Worm (Caenorhabditis elegans) whole organism, L1 larva: ENCODE data around the gene cgt-1.

Experiments used
- C04F5.9 ChIP-seq: sonication (generic microtip); optimal IDR thresholded peaks from 2 replicates; lab custom pipeline; 2016; ENCODE audit warnings: missing genetic modification characterization, missing compliant biosample characterization
- dpl-1 ChIP-seq, 3 experiments: fragments of 150-350 bp in 2 of 3; sonication (generic microtip) in 1 of 3; optimal IDR thresholded peaks; 2 replicates each; lab custom pipeline; 2014 to 2017; ENCODE audit warnings: missing biosample characterization in 3 of 3, missing genetic modification characterization in 3 of 3, missing genetic modification reagents in 3 of 3
- hpl-2 ChIP-seq: fragments of 150-350 bp; optimal IDR thresholded peaks from 2 replicates; lab custom pipeline; 2014; ENCODE audit warnings: missing biosample characterization, missing genetic modification reagents, missing genetic modification characterization
- lir-3 ChIP-seq: sonication (generic microtip); optimal IDR thresholded peaks from 2 replicates; lab custom pipeline; 2016; ENCODE audit warnings: mild to moderate bottlenecking, missing genetic modification characterization, moderate library complexity, missing compliant biosample characterization; ENCODE audit not compliant: poor library complexity
- nhr-11 ChIP-seq: fragments of 150-350 bp; optimal IDR thresholded peaks from 2 replicates; lab custom pipeline; 2014; ENCODE audit warnings: missing biosample characterization, missing genetic modification characterization
- skn-1 ChIP-seq: fragments of 150-350 bp; optimal IDR thresholded peaks from 2 replicates; lab custom pipeline; 2014; ENCODE audit warnings: missing biosample characterization, missing genetic modification characterization
- zag-1 ChIP-seq: fragments of 150-350 bp; optimal IDR thresholded peaks from 2 replicates; lab custom pipeline; 2014; ENCODE audit warnings: missing biosample characterization, missing genetic modification characterization

DNA sequence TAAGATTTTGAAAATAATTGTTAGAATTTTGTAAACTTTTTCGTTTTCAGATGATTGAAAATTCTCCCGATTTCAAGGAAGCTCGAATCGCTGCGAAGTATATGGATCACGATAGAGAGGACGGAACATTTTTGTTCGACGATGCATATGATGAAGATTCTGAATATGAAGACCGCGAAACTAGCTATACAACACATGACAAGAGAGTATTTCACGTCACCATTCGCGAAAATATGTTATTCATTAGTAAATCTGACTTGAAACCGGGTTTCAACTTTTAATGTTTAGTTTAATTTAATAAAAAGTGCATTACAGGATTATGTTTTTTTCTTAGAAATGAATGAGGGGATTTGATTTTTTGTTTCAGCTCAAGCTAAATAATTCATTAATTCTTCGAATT lies 18.3 kb downstream of the cgt-1 start, which contains the start of gene str-57:
- TF ChIP-seq C04F5.9 (tag; lab: Kevin White, UChicago), result no peak
- TF ChIP-seq hpl-2 (GFP tag; lab: Kevin White, UChicago), result no peak
- TF ChIP-seq lir-3 (tag; lab: Kevin White, UChicago), result no peak
- no peak for TF ChIP-seq zag-1 (tag; lab: Kevin White, UChicago)
- no peak for TF ChIP-seq nhr-11 (tag; lab: Kevin White, UChicago)
- no peak for TF ChIP-seq skn-1 (tag; lab: Kevin White, UChicago)
- no peak for TF ChIP-seq dpl-1 (GFP tag; optimal IDR thresholded peaks at IDR 0.05; lab: Kevin White, UChicago)
